Worm (Caenorhabditis elegans): Measurements from ENCODE around the gene C42D4.3.

ce11 chrIV:7131780-7132179, 47.3 kb upstream of the C42D4.3 start, which contains the start of gene grsp-3:
- TF ChIP-seq Y5F2A.4 (GFP tag; optimal IDR thresholded peaks at IDR 0.05) (no peak), unc-130 (GFP tag; optimal IDR thresholded peaks at IDR 0.05) (no peak), dpl-1 (GFP tag; optimal IDR thresholded peaks at IDR 0.05) (no peak), F49E8.2 (tag; optimal IDR thresholded peaks at IDR 0.05; ENCODE audit: borderline replicate concordance) (no peak), ceh-82 (tag; optimal IDR thresholded peaks at IDR 0.05) (no peak), pqm-1 (tag; optimal IDR thresholded peaks at IDR 0.05) (no peak), lim-7 (GFP tag; IDR thresholded peaks at IDR 0.05) (no peak), ceh-20 (GFP tag; IDR thresholded peaks at IDR 0.05) (no peak), mxl-3 (GFP tag; optimal IDR thresholded peaks at IDR 0.05) (no peak), mdl-1 (tag; optimal IDR thresholded peaks at IDR 0.05) (no peak), arid-1 (GFP tag; conservative IDR thresholded peaks at IDR 0.05) (no peak), T26A8.4 (GFP tag; IDR thresholded peaks at IDR 0.05) (no peak), nhr-42 (GFP tag; IDR thresholded peaks at IDR 0.05) (no peak)

Measured in whole organism, L4 larva.